Fruit fly (Drosophila melanogaster) whole organism, adult: ENCODE data around the gene CstF50.

Experiments used
- CG11617 ChIP-seq: fragments of 200-800 bp; sonication (Bioruptor generic); optimal IDR thresholded peaks from 2 replicates; lab custom pipeline; 2017; ENCODE audit warnings: mild to moderate bottlenecking, missing biosample characterization, missing genetic modification reagents, missing genetic modification characterization
- CG12768 ChIP-seq: fragments of 200-800 bp; sonication (Bioruptor generic); optimal IDR thresholded peaks from 2 replicates; lab custom pipeline; 2017; ENCODE audit warnings: missing biosample characterization, missing genetic modification characterization, mild to moderate bottlenecking, moderate library complexity, missing genetic modification reagents
- CG14711 ChIP-seq: fragments of 200-800 bp; sonication (Bioruptor generic); optimal IDR thresholded peaks from 2 replicates; lab custom pipeline; 2018; ENCODE audit warnings: missing biosample characterization, mild to moderate bottlenecking, missing genetic modification characterization, moderate library complexity
- CG1620 ChIP-seq: fragments of 200-800 bp; sonication (Bioruptor generic); optimal IDR thresholded peaks from 2 replicates; lab custom pipeline; 2016; ENCODE audit warnings: missing biosample characterization, missing genetic modification characterization
- CG33017 ChIP-seq: fragments of 200-800 bp; sonication (Bioruptor generic); optimal IDR thresholded peaks from 2 replicates; lab custom pipeline; 2018; ENCODE audit warnings: missing biosample characterization, mild to moderate bottlenecking, missing genetic modification characterization, moderate library complexity
- CG5204 ChIP-seq: fragments of 200-800 bp; sonication (Bioruptor generic); optimal IDR thresholded peaks from 2 replicates; lab custom pipeline; 2016; ENCODE audit warnings: missing biosample characterization, missing genetic modification characterization
- CG7045 ChIP-seq: fragments of 200-800 bp; sonication (Bioruptor generic); optimal IDR thresholded peaks from 2 replicates; lab custom pipeline; 2017; ENCODE audit warnings: missing biosample characterization, mild to moderate bottlenecking, missing genetic modification characterization
- CG7101 ChIP-seq: fragments of 200-800 bp; sonication (Bioruptor generic); optimal IDR thresholded peaks from 2 replicates; lab custom pipeline; 2018; ENCODE audit warnings: missing biosample characterization, mild to moderate bottlenecking, missing genetic modification characterization, moderate library complexity
- Clk ChIP-seq: fragments of 200-800 bp; sonication (Bioruptor generic); optimal IDR thresholded peaks from 2 replicates; lab custom pipeline; 2017; ENCODE audit warnings: missing biosample characterization, missing genetic modification characterization
- Crg-1 ChIP-seq: fragments of 200-800 bp; sonication (Bioruptor generic); optimal IDR thresholded peaks from 2 replicates; lab custom pipeline; 2016; ENCODE audit warnings: missing biosample characterization, missing genetic modification characterization
- Hr96 ChIP-seq: fragments of 200-800 bp; sonication (Bioruptor generic); optimal IDR thresholded peaks from 2 replicates; lab custom pipeline; 2016; ENCODE audit warnings: missing biosample characterization, missing genetic modification characterization
- Mnt ChIP-seq: fragments of 200-800 bp; sonication (Bioruptor generic); optimal IDR thresholded peaks from 2 replicates; lab custom pipeline; 2016; ENCODE audit warnings: missing biosample characterization, mild to moderate bottlenecking, missing genetic modification characterization
- bab1 ChIP-seq: fragments of 200-800 bp; sonication (Bioruptor generic); optimal IDR thresholded peaks from 3 replicates; lab custom pipeline; 2019; ENCODE audit warnings: missing biosample characterization, mild to moderate bottlenecking, missing genetic modification characterization, moderate library complexity
- cic ChIP-seq: fragments of 200-800 bp; sonication (Bioruptor generic); optimal IDR thresholded peaks from 2 replicates; lab custom pipeline; 2017; ENCODE audit warnings: missing biosample characterization, mild to moderate bottlenecking, missing genetic modification characterization, moderate library complexity
- cnc ChIP-seq, 2 experiments: fragments of >200 bp; optimal IDR thresholded peaks; 2 replicates each; lab custom pipeline; 2017
- kay ChIP-seq: fragments of 200-800 bp; sonication (Bioruptor generic); peaks from one replicate; lab custom pipeline; 2016; ENCODE audit warnings: missing biosample characterization, missing genetic modification characterization, borderline replicate concordance
- ovo ChIP-seq: fragments of 200-800 bp; sonication (Bioruptor generic); optimal IDR thresholded peaks from 2 replicates; lab custom pipeline; 2016; ENCODE audit warnings: missing biosample characterization, missing genetic modification characterization
- pad ChIP-seq: fragments of 200-800 bp; sonication (Bioruptor generic); optimal IDR thresholded peaks from 3 replicates; lab custom pipeline; 2017; ENCODE audit warnings: missing biosample characterization, missing genetic modification characterization, mild to moderate bottlenecking, moderate library complexity, missing genetic modification reagents
- tj ChIP-seq: fragments of 200-800 bp; sonication (Bioruptor generic); optimal IDR thresholded peaks from 3 replicates; lab custom pipeline; 2017; ENCODE audit warnings: missing biosample characterization, mild to moderate bottlenecking, missing genetic modification characterization, moderate library complexity
- toe ChIP-seq: fragments of 200-800 bp; sonication (Bioruptor generic); optimal IDR thresholded peaks from 2 replicates; lab custom pipeline; 2016; ENCODE audit warnings: missing biosample characterization, missing genetic modification characterization

Gene CstF50

dm6 chr3R:31716265-31716664, 20.5 kb downstream of the CstF50 start:
- TF ChIP-seq tj (GFP tag; lab: Kevin White, UChicago) (peak; percentile 95), CG7045 (GFP tag; lab: Kevin White, UChicago) (no peak), CG1620 (no peak)

- peak; percentile 3 for TF ChIP-seq CG11617 (GFP tag; lab: Kevin White, UChicago)
- TF ChIP-seq CG1620 = no peak
- peak; percentile 72 for TF ChIP-seq kay (GFP tag; lab: Kevin White, UChicago)
These were observed 21.1 kb downstream of the CstF50 start for dm6 chr3R:31715713-31716024.

- no peak for TF ChIP-seq bab1 (GFP tag; lab: Kevin White, UChicago)
- TF ChIP-seq toe (GFP tag; lab: Kevin White, UChicago) = no peak
- no peak for TF ChIP-seq Clk
- no peak for TF ChIP-seq CG7045 (GFP tag; lab: Kevin White, UChicago)
- TF ChIP-seq CG5204 = no peak
- no peak for TF ChIP-seq Crg-1 (GFP tag; lab: Kevin White, UChicago)
- TF ChIP-seq CG14711 = peak; percentile 63
- TF ChIP-seq Hr96 (GFP tag; lab: Kevin White, UChicago) = no peak
- TF ChIP-seq ovo = peak; percentile 71
- TF ChIP-seq cic = peak; percentile 8
- TF ChIP-seq pad = peak; percentile 86
- TF ChIP-seq tj (GFP tag; lab: Kevin White, UChicago) = no peak
- TF ChIP-seq cnc (optimal IDR thresholded peaks at IDR 0.05; lab: Kevin White, UChicago) = no peak
- no peak for TF ChIP-seq CG12768 (GFP tag; lab: Kevin White, UChicago)
- no peak for TF ChIP-seq CG1620
- no peak for TF ChIP-seq CG7101
- TF ChIP-seq CG33017 (tag; lab: Kevin White, UChicago) = no peak
- no peak for TF ChIP-seq Mnt (GFP tag; lab: Kevin White, UChicago)
- no peak for TF ChIP-seq CG11617 (GFP tag; lab: Kevin White, UChicago)
- peak; percentile 94 for TF ChIP-seq kay (GFP tag; lab: Kevin White, UChicago)
These were observed 21.7 kb downstream of the CstF50 start for dm6 chr3R:31714876-31715712.

dm6 chr3R:31713306-31714123, 23.2 kb downstream of the CstF50 start, which contains the start of gene ttk:
TSS of gene ttk (plus strand) at chr3R:31713867.
- TF ChIP-seq Hr96 (GFP tag; lab: Kevin White, UChicago) (peak; percentile 22), CG11617 (GFP tag; lab: Kevin White, UChicago) (peak; percentile 46), cnc (optimal IDR thresholded peaks at IDR 0.05; lab: Kevin White, UChicago) (no peak), CG7101 (no peak), ovo (no peak), pad (peak; percentile 46), CG12768 (GFP tag; lab: Kevin White, UChicago) (peak; percentile 53), CG7045 (GFP tag; lab: Kevin White, UChicago) (no peak), tj (GFP tag; lab: Kevin White, UChicago) (peak; percentile 100), CG14711 (no peak), CG1620 (no peak), Mnt (GFP tag; lab: Kevin White, UChicago) (no peak), cic (no peak), bab1 (GFP tag; lab: Kevin White, UChicago) (peak; percentile 8), kay (GFP tag; lab: Kevin White, UChicago) (no peak), CG33017 (tag; lab: Kevin White, UChicago) (no peak), CG5204 (no peak), Crg-1 (GFP tag; lab: Kevin White, UChicago) (no peak), Clk (no peak), toe (GFP tag; lab: Kevin White, UChicago) (no peak)

dm6 chr3R:31712585-31712984, 24.2 kb downstream of the CstF50 start:
- TF ChIP-seq tj (GFP tag; lab: Kevin White, UChicago) (no peak), CG5204 (peak; percentile 41), Hr96 (GFP tag; lab: Kevin White, UChicago) (no peak), Mnt (GFP tag; lab: Kevin White, UChicago) (no peak), CG12768 (GFP tag; lab: Kevin White, UChicago) (peak; percentile 2)

dm6 chr3R:31711270-31712029, 25.3 kb downstream of the CstF50 start:
- TF ChIP-seq toe (GFP tag; lab: Kevin White, UChicago) (no peak), CG5204 (no peak), tj (GFP tag; lab: Kevin White, UChicago) (peak; percentile 42), Hr96 (GFP tag; lab: Kevin White, UChicago) (no peak), CG7101 (no peak), ovo (peak; percentile 60), kay (GFP tag; lab: Kevin White, UChicago) (peak; percentile 80), pad (peak; percentile 23)
